Worm (Caenorhabditis elegans) whole organism, midembryonic: ENCODE measurements around the gene col-117.

ENCODE experiments used
- T22C8.4 ChIP-seq: fragments of 200-800 bp; sonication (Bioruptor generic); IDR thresholded peaks from 2 replicates; pipeline ENCODE4 v1.3.6; 2022; ENCODE audit warnings: missing genetic modification characterization, missing compliant biosample characterization
- cog-1 ChIP-seq: sonication (generic microtip); optimal IDR thresholded peaks from 2 replicates; lab custom pipeline; 2016; ENCODE audit warnings: missing genetic modification characterization, missing compliant biosample characterization
- flt-1 ChIP-seq: fragments of 200-800 bp; sonication (Bioruptor generic); IDR thresholded peaks from 2 replicates; pipeline ENCODE4 v1.3.6; 2022; ENCODE audit warnings: missing genetic modification characterization, missing compliant biosample characterization
- klf-2 ChIP-seq: fragments of 200-800 bp; sonication (Bioruptor generic); conservative IDR thresholded peaks from 2 replicates; pipeline ENCODE4 v1.3.6; 2022; ENCODE audit warnings: missing genetic modification reagents, missing genetic modification characterization, missing compliant biosample characterization
- med-1 ChIP-seq: sonication (generic microtip); optimal IDR thresholded peaks from 2 replicates; lab custom pipeline; 2017; ENCODE audit warnings: missing genetic modification characterization, mild to moderate bottlenecking, missing compliant biosample characterization, antibody characterized with exemption, missing genetic modification reagents; ENCODE audit not compliant: insufficient read depth
- ref-1 ChIP-seq: fragments of 200-800 bp; sonication (Bioruptor generic); conservative IDR thresholded peaks from 2 replicates; pipeline ENCODE4 v1.3.6; 2022; ENCODE audit warnings: missing genetic modification reagents, missing genetic modification characterization, missing compliant biosample characterization
- tab-1 ChIP-seq: fragments of 200-800 bp; sonication (Bioruptor generic); IDR thresholded peaks from 2 replicates; pipeline ENCODE4 v1.3.6; 2022; ENCODE audit warnings: missing genetic modification characterization, missing compliant biosample characterization
- ztf-23 ChIP-seq: fragments of 200-800 bp; sonication (Bioruptor generic); IDR thresholded peaks from 2 replicates; pipeline ENCODE4 v1.3.6; 2022; ENCODE audit warnings: missing genetic modification reagents, missing genetic modification characterization, missing compliant biosample characterization
- ztf-29 ChIP-seq: fragments of 200-800 bp; sonication (Bioruptor generic); IDR thresholded peaks from 2 replicates; pipeline ENCODE4 v1.3.6; 2022; ENCODE audit warnings: missing genetic modification reagents, missing genetic modification characterization, missing compliant biosample characterization

Gene col-117

ce11 chrIV:8784855-8785327 lies 39.1 kb downstream of the col-117 start, which contains the start of gene C33D9.13:
TSS of gene C33D9.13 (minus strand) at chrIV:8785277.
- TF ChIP-seq flt-1 (GFP tag; lab: Robert Waterston, UW) (no peak), ref-1 (GFP tag; lab: Robert Waterston, UW) (no peak), ztf-29 (GFP tag; lab: Robert Waterston, UW) (no peak), klf-2 (GFP tag; lab: Robert Waterston, UW) (no peak), med-1 (GFP tag; lab: Kevin White, UChicago) (no peak), ztf-23 (GFP tag; lab: Robert Waterston, UW) (no peak), T22C8.4 (GFP tag; lab: Robert Waterston, UW) (no peak), tab-1 (GFP tag; lab: Robert Waterston, UW) (no peak), cog-1 (tag; lab: Kevin White, UChicago) (no peak)

- TF ChIP-seq flt-1 (GFP tag; lab: Robert Waterston, UW) (peak; percentile 73), tab-1 (GFP tag; lab: Robert Waterston, UW) (0 out of 2 replicates have a peak, but pooled peaks have one; percentile 51), klf-2 (GFP tag; lab: Robert Waterston, UW) (no peak), ztf-23 (GFP tag; lab: Robert Waterston, UW) (no peak), cog-1 (tag; lab: Kevin White, UChicago) (peak; percentile 93), ref-1 (GFP tag; lab: Robert Waterston, UW) (no peak), T22C8.4 (GFP tag; lab: Robert Waterston, UW) (no peak), med-1 (GFP tag; lab: Kevin White, UChicago) (no peak), ztf-29 (GFP tag; lab: Robert Waterston, UW) (peak; percentile 92)
These were observed 41.8 kb downstream of the col-117 start for ce11 chrIV:8782172-8782571.

DNA sequence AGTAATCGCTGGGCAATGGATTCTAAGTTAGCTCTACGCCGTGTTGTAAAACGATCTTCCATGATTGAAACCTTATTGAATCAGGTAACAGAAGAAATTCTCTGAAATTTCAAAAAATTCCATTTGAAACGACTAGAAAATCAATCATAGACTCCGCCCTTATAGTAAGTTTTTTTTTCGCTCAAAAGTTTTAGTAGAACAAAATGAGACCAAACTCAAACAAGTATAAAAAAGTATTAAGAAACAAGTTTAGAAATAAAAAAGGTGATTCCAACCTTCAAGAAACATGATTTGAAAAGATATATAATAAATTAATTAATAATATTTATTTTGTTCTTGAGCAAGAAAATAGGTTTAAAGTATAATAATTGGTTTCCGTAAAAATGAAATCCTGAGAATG lies 46.0 kb downstream of the col-117 start, which contains the start of gene C33D9.6:
C33D9.6 (minus strand) TSS at position 101 of the 400 bp plus-strand sequence.
- TF ChIP-seq ztf-29 (GFP tag; lab: Robert Waterston, UW) (no peak), ztf-23 (GFP tag; lab: Robert Waterston, UW) (no peak), cog-1 (tag; lab: Kevin White, UChicago) (no peak)
